Worm (Caenorhabditis elegans): ENCODE measurements around the gene F35C8.5.

DNA sequence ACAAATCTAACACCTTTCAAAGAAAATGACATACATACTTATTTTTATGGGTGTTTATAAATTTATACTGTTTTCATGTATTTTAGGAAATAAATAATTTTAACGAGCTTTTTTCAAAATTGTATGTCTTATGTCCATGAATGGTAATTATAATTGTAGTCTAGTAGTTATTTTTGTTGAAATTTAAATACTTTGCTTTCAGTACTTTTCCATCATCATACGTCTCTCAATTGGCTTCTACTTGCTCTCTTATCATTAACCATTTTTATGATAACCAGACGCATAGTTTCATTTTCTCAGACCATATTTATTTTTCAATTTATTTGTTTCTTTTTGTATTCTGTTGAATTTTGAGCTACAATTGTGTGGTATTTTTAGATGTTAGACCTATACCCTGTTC lies at the start of gene F35C8.5:
- TF ChIP-seq cog-1 (tag; optimal IDR thresholded peaks at IDR 0.05) = no peak
- no peak for TF ChIP-seq ztf-29 (GFP tag; IDR thresholded peaks at IDR 0.05)
- no peak for TF ChIP-seq ztf-23 (GFP tag; IDR thresholded peaks at IDR 0.05)
- TF ChIP-seq med-1 (GFP tag; optimal IDR thresholded peaks at IDR 0.05; ENCODE audit: insufficient read depth) = no peak
- no peak for TF ChIP-seq flt-1 (GFP tag; IDR thresholded peaks at IDR 0.05)
- TF ChIP-seq T22C8.4 (GFP tag; IDR thresholded peaks at IDR 0.05) = no peak
- no peak for TF ChIP-seq tab-1 (GFP tag; IDR thresholded peaks at IDR 0.05)

Data from whole organism, midembryonic.